Fruit fly (Drosophila melanogaster): ENCODE results near the gene Xrcc2.

dm6 chrX:18547707-18548106 is 47.8 kb downstream of the Xrcc2 start:
- TF ChIP-seq psq (optimal IDR thresholded peaks at IDR 0.05) (no peak), h (optimal IDR thresholded peaks at IDR 0.05) (no peak), insv (optimal IDR thresholded peaks at IDR 0.05) (no peak), Sin3A (optimal IDR thresholded peaks at IDR 0.05) (no peak)
